Worm (Caenorhabditis elegans) whole organism, L2 larva: ENCODE results near the gene F53C11.4.

Source experiments
- C34F6.9 ChIP-seq: fragments of 150-350 bp; optimal IDR thresholded peaks from 2 replicates; lab custom pipeline; 2014; ENCODE audit warnings: missing biosample characterization, missing genetic modification characterization
- F13H6.1 ChIP-seq: sonication (generic microtip); optimal IDR thresholded peaks from 2 replicates; lab custom pipeline; 2016; ENCODE audit warnings: missing genetic modification characterization, missing compliant biosample characterization
- R02D3.7 ChIP-seq: fragments of 150-350 bp; optimal IDR thresholded peaks from 2 replicates; lab custom pipeline; 2014; ENCODE audit warnings: missing biosample characterization, missing genetic modification characterization
- Y55F3AM.14 ChIP-seq: fragments of 200-800 bp; sonication (Bioruptor generic); optimal IDR thresholded peaks from 2 replicates; lab custom pipeline; 2018; ENCODE audit warnings: mild to moderate bottlenecking, missing genetic modification characterization, missing compliant biosample characterization
- ZK546.5 ChIP-seq: sonication (generic microtip); optimal IDR thresholded peaks from 2 replicates; lab custom pipeline; 2017; ENCODE audit warnings: missing biosample characterization, missing genetic modification characterization
- alr-1 ChIP-seq: fragments of 150-350 bp; optimal IDR thresholded peaks from 2 replicates; lab custom pipeline; 2014; ENCODE audit warnings: missing biosample characterization, missing genetic modification characterization
- aly-2 ChIP-seq: fragments of 150-350 bp; optimal IDR thresholded peaks from 2 replicates; lab custom pipeline; 2014; ENCODE audit warnings: missing biosample characterization, missing genetic modification characterization
- blmp-1 ChIP-seq: sonication (generic microtip); optimal IDR thresholded peaks from 2 replicates; lab custom pipeline; 2017; ENCODE audit warnings: missing genetic modification characterization, mild to moderate bottlenecking, missing compliant biosample characterization, antibody characterized with exemption, moderate library complexity; ENCODE audit not compliant: insufficient read depth
- crh-2 ChIP-seq: sonication (generic microtip); optimal IDR thresholded peaks from 2 replicates; lab custom pipeline; 2017; ENCODE audit warnings: missing biosample characterization, missing genetic modification characterization
- dmd-4 ChIP-seq: sonication (generic microtip); optimal IDR thresholded peaks from 2 replicates; lab custom pipeline; 2017; ENCODE audit warnings: missing biosample characterization, missing genetic modification characterization
- egl-27 ChIP-seq: sonication (generic microtip); optimal IDR thresholded peaks from 3 replicates; lab custom pipeline; 2017; ENCODE audit warnings: missing biosample characterization, missing genetic modification reagents, missing genetic modification characterization
- elt-3 ChIP-seq: sonication (generic microtip); optimal IDR thresholded peaks from 2 replicates; lab custom pipeline; 2017; ENCODE audit warnings: missing biosample characterization, missing genetic modification characterization
- fos-1 ChIP-seq: fragments of 150-350 bp; optimal IDR thresholded peaks from 2 replicates; lab custom pipeline; 2014; ENCODE audit warnings: missing biosample characterization, missing genetic modification characterization
- gmeb-1 ChIP-seq: fragments of 150-350 bp; optimal IDR thresholded peaks from 2 replicates; lab custom pipeline; 2014; ENCODE audit warnings: missing biosample characterization, missing genetic modification characterization
- lin-11 ChIP-seq: fragments of 150-350 bp; sonication (generic microtip); optimal IDR thresholded peaks from 2 replicates; lab custom pipeline; 2014; ENCODE audit warnings: missing biosample characterization, missing genetic modification characterization, inconsistent platforms, mixed read lengths
- lin-13 ChIP-seq: fragments of 150-350 bp; optimal IDR thresholded peaks from 2 replicates; lab custom pipeline; 2014; ENCODE audit warnings: missing biosample characterization, missing genetic modification reagents, missing genetic modification characterization
- lsy-2 ChIP-seq, 2 experiments: fragments of 150-350 bp in 1 of 2; sonication (generic microtip) in 1 of 2; optimal IDR thresholded peaks; 2 replicates each; lab custom pipeline; 2014 to 2017; ENCODE audit warnings: missing biosample characterization in 2 of 2, missing genetic modification characterization in 2 of 2
- mab-5 ChIP-seq: fragments of 150-350 bp; optimal IDR thresholded peaks from 2 replicates; lab custom pipeline; 2014; ENCODE audit warnings: missing biosample characterization, missing genetic modification characterization
- mdl-1 ChIP-seq, 2 experiments: fragments of 150-350 bp in 1 of 2; sonication (generic microtip) in 1 of 2; optimal IDR thresholded peaks; 2 replicates each; lab custom pipeline; 2017; ENCODE audit warnings: missing biosample characterization in 2 of 2, missing genetic modification characterization in 2 of 2
- nhr-11 ChIP-seq: fragments of 150-350 bp; optimal IDR thresholded peaks from 2 replicates; lab custom pipeline; 2014; ENCODE audit warnings: missing biosample characterization, missing genetic modification characterization
- nhr-12 ChIP-seq: fragments of 150-350 bp; optimal IDR thresholded peaks from 2 replicates; lab custom pipeline; 2014; ENCODE audit warnings: missing biosample characterization, missing genetic modification characterization
- nhr-129 ChIP-seq: fragments of 150-350 bp; optimal IDR thresholded peaks from 2 replicates; lab custom pipeline; 2014; ENCODE audit warnings: missing biosample characterization, missing genetic modification characterization
- nhr-21 ChIP-seq: fragments of 150-350 bp; optimal IDR thresholded peaks from 2 replicates; lab custom pipeline; 2014; ENCODE audit warnings: missing biosample characterization, missing genetic modification characterization
- nhr-237 ChIP-seq: fragments of 150-350 bp; optimal IDR thresholded peaks from 2 replicates; lab custom pipeline; 2014; ENCODE audit warnings: missing biosample characterization, missing genetic modification characterization
- nhr-25 ChIP-seq: fragments of 150-350 bp; sonication (generic microtip); optimal IDR thresholded peaks from 3 replicates; lab custom pipeline; 2014; ENCODE audit warnings: missing biosample characterization, missing genetic modification characterization
- nhr-6 ChIP-seq: fragments of 150-350 bp; optimal IDR thresholded peaks from 2 replicates; lab custom pipeline; 2014; ENCODE audit warnings: missing biosample characterization, missing genetic modification characterization
- nhr-77 ChIP-seq: fragments of 150-350 bp; optimal IDR thresholded peaks from 2 replicates; lab custom pipeline; 2014; ENCODE audit warnings: missing biosample characterization, missing genetic modification characterization
- peb-1 ChIP-seq: fragments of 150-350 bp; optimal IDR thresholded peaks from 2 replicates; lab custom pipeline; 2014; ENCODE audit warnings: missing biosample characterization, missing genetic modification characterization
- sem-4 ChIP-seq: fragments of 150-350 bp; optimal IDR thresholded peaks from 2 replicates; lab custom pipeline; 2014; ENCODE audit warnings: missing biosample characterization, missing genetic modification reagents, missing genetic modification characterization
- skn-1 ChIP-seq: sonication (generic microtip); optimal IDR thresholded peaks from 2 replicates; lab custom pipeline; 2017; ENCODE audit warnings: missing biosample characterization, missing genetic modification characterization
- sma-3 ChIP-seq: sonication (generic microtip); optimal IDR thresholded peaks from 2 replicates; lab custom pipeline; 2016; ENCODE audit warnings: missing genetic modification reagents, missing genetic modification characterization, missing compliant biosample characterization
- sma-9 ChIP-seq, 2 experiments: fragments of 150-350 bp in 1 of 2; sonication (generic microtip) in 1 of 2; optimal IDR thresholded peaks; 2 replicates each; lab custom pipeline; 2014 to 2016; ENCODE audit warnings: missing genetic modification characterization in 2 of 2, mild to moderate bottlenecking in 1 of 2, missing biosample characterization in 1 of 2, missing compliant biosample characterization in 1 of 2, missing genetic modification reagents in 1 of 2, moderate library complexity in 1 of 2
- snpc-4 ChIP-seq: fragments of 150-350 bp; optimal IDR thresholded peaks from 2 replicates; lab custom pipeline; 2014; ENCODE audit warnings: missing biosample characterization, missing genetic modification characterization
- unc-39 ChIP-seq: fragments of 150-350 bp; optimal IDR thresholded peaks from 2 replicates; lab custom pipeline; 2014; ENCODE audit warnings: missing biosample characterization, missing genetic modification characterization
- unc-55 ChIP-seq: fragments of 150-350 bp; sonication (generic microtip); optimal IDR thresholded peaks from 3 replicates; lab custom pipeline; 2014; ENCODE audit warnings: missing biosample characterization, missing genetic modification reagents, missing genetic modification characterization
- unc-62 ChIP-seq: fragments of 150-350 bp; optimal IDR thresholded peaks from 2 replicates; lab custom pipeline; 2014; ENCODE audit warnings: missing biosample characterization, missing genetic modification reagents, missing genetic modification characterization
- ztf-1 ChIP-seq: fragments of 200-800 bp; sonication (Bioruptor generic); conservative IDR thresholded peaks from 2 replicates; pipeline ENCODE4 v1.3.6; 2022; ENCODE audit warnings: missing genetic modification characterization, missing compliant biosample characterization
- ztf-11 ChIP-seq: sonication (generic microtip); optimal IDR thresholded peaks from 2 replicates; lab custom pipeline; 2017; ENCODE audit warnings: missing biosample characterization, missing genetic modification characterization
- ztf-4 ChIP-seq: fragments of 150-350 bp; optimal IDR thresholded peaks from 2 replicates; lab custom pipeline; 2014; ENCODE audit warnings: missing biosample characterization, missing genetic modification characterization

F53C11.4 gene

ce11 chrV:13827920-13828319 lies 40.8 kb upstream of the F53C11.4 start, which contains the start of gene nrf-5:
Gene nrf-5 (plus strand): TSS chrV:13828267.
- no peak for TF ChIP-seq elt-3
- TF ChIP-seq nhr-77 (tag; lab: Kevin White, UChicago): no peak
- TF ChIP-seq ztf-11: no peak
- no peak for TF ChIP-seq lin-11 (tag; lab: Kevin White, UChicago)
- TF ChIP-seq nhr-237 (tag; lab: Kevin White, UChicago): no peak
- TF ChIP-seq peb-1 (tag; lab: Kevin White, UChicago): no peak
- no peak for TF ChIP-seq C34F6.9 (tag; lab: Kevin White, UChicago)
- no peak for TF ChIP-seq unc-62 (GFP tag; lab: Kevin White, UChicago)
- no peak for TF ChIP-seq F13H6.1 (tag; lab: Kevin White, UChicago)
- no peak for TF ChIP-seq Y55F3AM.14 (GFP tag; lab: Kevin White, UChicago)

- TF ChIP-seq lsy-2 (tag; optimal IDR thresholded peaks at IDR 0.05; lab: Kevin White, UChicago) (no peak), alr-1 (tag; lab: Kevin White, UChicago) (no peak), elt-3 (no peak), ztf-1 (GFP tag; lab: Robert Waterston, UW) (no peak)
Measured at ce11 chrV:13822752-13823151, 35.6 kb upstream of the F53C11.4 start, which contains the start of gene hpo-31. Gene hpo-31 (plus strand): TSS chrV:13823052.

ce11 chrV:13818824-13819408 lies 31.8 kb upstream of the F53C11.4 start, which contains the start of gene sel-10:
Gene sel-10 (plus strand): TSS chrV:13819361.
- TF ChIP-seq ztf-4 (peak; percentile 5), ZK546.5 (no peak), nhr-129 (peak; percentile 83), C34F6.9 (tag; lab: Kevin White, UChicago) (peak; percentile 89), unc-55 (GFP tag; lab: Kevin White, UChicago) (peak; percentile 85), sma-3 (peak; percentile 68), sem-4 (tag; lab: Kevin White, UChicago) (peak; percentile 55), egl-27 (peak; percentile 37), crh-2 (tag; lab: Kevin White, UChicago) (peak; percentile 60), nhr-21 (tag; lab: Kevin White, UChicago) (peak; percentile 27), nhr-6 (tag; lab: Kevin White, UChicago) (no peak), aly-2 (tag; lab: Kevin White, UChicago) (no peak), fos-1 (tag; lab: Kevin White, UChicago) (peak; percentile 75), lin-13 (peak; percentile 49), dmd-4 (tag; lab: Kevin White, UChicago) (no peak), lin-11 (tag; lab: Kevin White, UChicago) (peak; percentile 29), mab-5 (peak; percentile 39), sma-9 (GFP tag; optimal IDR thresholded peaks at IDR 0.05; lab: Kevin White, UChicago) (peak; percentile 79), sma-9 (tag; optimal IDR thresholded peaks at IDR 0.05; lab: Kevin White, UChicago) (no peak), gmeb-1 (peak; percentile 81), snpc-4 (tag; lab: Kevin White, UChicago) (peak; percentile 41), lsy-2 (tag; optimal IDR thresholded peaks at IDR 0.05; lab: Kevin White, UChicago) (peak; percentile 78 to 87), unc-39 (no peak)

- TF ChIP-seq skn-1 (no peak), nhr-11 (tag; lab: Kevin White, UChicago) (no peak), nhr-12 (tag; lab: Kevin White, UChicago) (no peak), blmp-1 (no peak), mdl-1 (tag; optimal IDR thresholded peaks at IDR 0.05; lab: Kevin White, UChicago) (no peak), nhr-25 (tag; lab: Kevin White, UChicago) (no peak), gmeb-1 (no peak), R02D3.7 (tag; lab: Kevin White, UChicago) (no peak), lsy-2 (tag; optimal IDR thresholded peaks at IDR 0.05; lab: Kevin White, UChicago) (no peak), crh-2 (tag; lab: Kevin White, UChicago) (no peak)
Measured at ce11 chrV:13816877-13817276, 29.7 kb upstream of the F53C11.4 start, which contains the start of gene F55B12.2. Gene F55B12.2 (minus strand): TSS chrV:13816977.
